Fruit fly (Drosophila melanogaster): Measurements from ENCODE around the gene CG43077.

DNA sequence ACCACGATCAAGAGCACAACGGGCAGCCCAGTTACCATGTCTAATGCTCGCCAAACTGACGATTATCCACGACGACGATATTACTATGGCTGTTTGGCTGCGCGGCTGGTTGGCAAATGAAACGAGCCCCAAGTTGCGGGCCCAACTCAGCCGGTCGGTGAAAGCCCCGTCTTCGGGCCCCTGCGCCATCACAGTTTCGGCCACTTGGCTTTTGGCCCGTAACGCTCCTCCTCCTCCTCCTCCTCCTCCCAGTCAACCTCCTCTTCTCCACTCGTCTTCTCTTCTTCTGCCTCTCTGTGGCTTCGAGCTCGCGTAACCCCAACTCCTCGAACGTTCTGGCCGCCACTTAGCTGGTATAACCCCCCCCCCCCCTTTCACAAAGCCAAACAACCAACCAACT lies 19.3 kb upstream of the CG43077 start, which contains the start of gene CG8945:
- TF ChIP-seq CG13204 (GFP tag; optimal IDR thresholded peaks at IDR 0.05), result no peak
- no peak for TF ChIP-seq CG8159 (tag; optimal IDR thresholded peaks at IDR 0.05)
- TF ChIP-seq CG4496 (GFP tag; IDR thresholded peaks at IDR 0.05), result no peak
- TF ChIP-seq CG14655 (GFP tag; optimal IDR thresholded peaks at IDR 0.05), result no peak
- TF ChIP-seq D1 (tag; optimal IDR thresholded peaks at IDR 0.05), result no peak
- no peak for TF ChIP-seq CG10348 (GFP tag; IDR thresholded peaks at IDR 0.05)
- TF ChIP-seq Pif1B (GFP tag; optimal IDR thresholded peaks at IDR 0.05), result no peak
- no peak for TF ChIP-seq CG34367 (tag; optimal IDR thresholded peaks at IDR 0.05)
- no peak for TF ChIP-seq fd96Ca (GFP tag; IDR thresholded peaks at IDR 0.05)
